Worm (Caenorhabditis elegans): ENCODE measurements around the gene dnj-23.

The dnj-23 gene

DNA sequence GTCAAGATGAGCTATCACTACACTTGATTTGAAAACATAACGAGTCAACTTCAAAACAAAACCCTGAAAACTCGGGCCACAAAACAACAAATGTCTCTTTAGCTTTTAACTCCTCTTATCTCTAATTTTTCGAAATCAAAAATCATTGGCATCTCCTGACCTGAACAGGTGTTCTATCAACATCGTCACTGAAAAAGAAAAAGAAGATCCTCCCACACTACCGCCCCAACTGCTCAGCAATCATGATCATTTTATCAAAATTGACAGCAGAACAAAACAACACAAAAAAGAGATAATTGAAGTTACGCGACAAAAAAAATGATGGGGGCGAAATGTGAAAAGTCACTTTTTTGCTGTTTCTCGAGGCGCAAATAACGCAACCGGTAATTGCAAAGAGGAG lies 30.0 kb downstream of the dnj-23 start:
- no peak for TF ChIP-seq sptf-1 (tag; optimal IDR thresholded peaks at IDR 0.05)
- no peak for TF ChIP-seq nhr-237 (tag; optimal IDR thresholded peaks at IDR 0.05)
- TF ChIP-seq M03D4.4 (tag; optimal IDR thresholded peaks at IDR 0.05): no peak
- TF ChIP-seq lin-13 (tag; optimal IDR thresholded peaks at IDR 0.05): no peak
- no peak for TF ChIP-seq nhr-12 (tag; optimal IDR thresholded peaks at IDR 0.05)
- no peak for TF ChIP-seq blmp-1 (tag; optimal IDR thresholded peaks at IDR 0.05)

DNA sequence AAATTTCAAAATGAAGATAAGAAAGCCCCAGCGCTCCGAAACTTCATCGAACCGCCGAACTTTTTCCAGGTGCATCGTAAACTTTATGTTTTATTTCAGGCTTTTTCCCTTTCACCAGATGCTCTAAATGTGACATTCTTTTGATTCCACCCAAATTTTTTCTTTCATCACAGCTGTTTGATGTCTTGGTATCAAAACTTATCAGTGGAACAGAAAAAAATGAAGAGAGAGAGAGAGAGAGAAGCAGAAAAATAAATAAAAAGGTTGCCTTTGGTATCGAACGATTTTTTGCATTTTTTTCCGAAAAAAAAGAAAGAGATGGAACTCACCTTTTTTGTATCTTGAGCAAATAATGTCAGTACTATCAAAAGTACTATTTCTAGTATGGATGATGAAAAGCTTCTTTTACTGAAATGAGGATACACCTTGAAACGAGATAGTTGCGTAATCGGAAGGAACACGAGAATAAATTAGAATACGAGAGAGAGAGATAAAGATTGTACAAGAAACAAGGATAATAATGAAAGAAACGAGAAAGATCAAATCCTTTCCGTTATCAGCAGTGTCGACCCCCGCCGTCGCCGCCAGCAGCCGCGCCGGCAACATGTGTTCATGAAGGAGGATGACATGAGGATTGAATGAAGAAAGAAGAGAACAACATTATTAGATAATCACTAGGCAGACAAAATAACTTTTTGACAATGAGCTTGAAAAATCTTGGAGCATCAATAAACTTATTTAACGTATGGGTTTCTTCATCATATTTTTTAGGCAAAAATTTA lies 32.1 kb downstream of the dnj-23 start:
- no peak for TF ChIP-seq ceh-39 (tag; optimal IDR thresholded peaks at IDR 0.05)
- no peak for TF ChIP-seq sem-2 (GFP tag; optimal IDR thresholded peaks at IDR 0.05)
- no peak for TF ChIP-seq nhr-28 (tag; optimal IDR thresholded peaks at IDR 0.05)
- TF ChIP-seq elt-3 (tag; optimal IDR thresholded peaks at IDR 0.05): no peak
- no peak for TF ChIP-seq bed-3 (GFP tag; optimal IDR thresholded peaks at IDR 0.05)
- no peak for TF ChIP-seq drap-1 (GFP tag; optimal IDR thresholded peaks at IDR 0.05)
- peak; percentile 39 for TF ChIP-seq zip-8 (tag; optimal IDR thresholded peaks at IDR 0.05)
- no peak for TF ChIP-seq flh-1 (GFP tag; optimal IDR thresholded peaks at IDR 0.05)
- no peak for TF ChIP-seq nhr-12 (tag; optimal IDR thresholded peaks at IDR 0.05)
- TF ChIP-seq unc-62 (GFP tag; optimal IDR thresholded peaks at IDR 0.05): peak; percentile 46
- TF ChIP-seq lin-13 (tag; optimal IDR thresholded peaks at IDR 0.05): no peak
- TF ChIP-seq pha-4 (tag; optimal IDR thresholded peaks at IDR 0.05): no peak
- no peak for TF ChIP-seq snpc-4 (tag; optimal IDR thresholded peaks at IDR 0.05)
- no peak for TF ChIP-seq mls-2 (tag; optimal IDR thresholded peaks at IDR 0.05)
- TF ChIP-seq elt-1 (tag; optimal IDR thresholded peaks at IDR 0.05; ENCODE audit: borderline replicate concordance, insufficient read depth): no peak
- TF ChIP-seq M03D4.4 (tag; optimal IDR thresholded peaks at IDR 0.05): no peak
- TF ChIP-seq cnd-1 (tag; optimal IDR thresholded peaks at IDR 0.05): no peak
- TF ChIP-seq ham-2 (GFP tag; optimal IDR thresholded peaks at IDR 0.05): no peak
- TF ChIP-seq lin-32 (GFP tag; optimal IDR thresholded peaks at IDR 0.05): no peak
- no peak for TF ChIP-seq ceh-43 (GFP tag; optimal IDR thresholded peaks at IDR 0.05)
- TF ChIP-seq unc-39 (tag; optimal IDR thresholded peaks at IDR 0.05): no peak
- TF ChIP-seq hlh-1 (tag; optimal IDR thresholded peaks at IDR 0.05): peak; percentile 79
- TF ChIP-seq nhr-237 (tag; optimal IDR thresholded peaks at IDR 0.05): no peak
- TF ChIP-seq tbx-8 (GFP tag; optimal IDR thresholded peaks at IDR 0.05): no peak
- no peak for TF ChIP-seq blmp-1 (tag; optimal IDR thresholded peaks at IDR 0.05)
- no peak for TF ChIP-seq ces-1 (GFP tag; optimal IDR thresholded peaks at IDR 0.05)
- no peak for TF ChIP-seq mep-1 (tag; optimal IDR thresholded peaks at IDR 0.05)
- TF ChIP-seq ztf-11 (tag; optimal IDR thresholded peaks at IDR 0.05): no peak
- no peak for TF ChIP-seq lsy-2 (tag; optimal IDR thresholded peaks at IDR 0.05)
- peak; percentile 54 for TF ChIP-seq unc-120 (tag; optimal IDR thresholded peaks at IDR 0.05; ENCODE audit: poor library complexity, severe bottlenecking)
- no peak for TF ChIP-seq ceh-83 (GFP tag; optimal IDR thresholded peaks at IDR 0.05)
- no peak for TF ChIP-seq nhr-76 (tag; optimal IDR thresholded peaks at IDR 0.05)
- no peak for TF ChIP-seq mab-5 (tag; optimal IDR thresholded peaks at IDR 0.05)

DNA sequence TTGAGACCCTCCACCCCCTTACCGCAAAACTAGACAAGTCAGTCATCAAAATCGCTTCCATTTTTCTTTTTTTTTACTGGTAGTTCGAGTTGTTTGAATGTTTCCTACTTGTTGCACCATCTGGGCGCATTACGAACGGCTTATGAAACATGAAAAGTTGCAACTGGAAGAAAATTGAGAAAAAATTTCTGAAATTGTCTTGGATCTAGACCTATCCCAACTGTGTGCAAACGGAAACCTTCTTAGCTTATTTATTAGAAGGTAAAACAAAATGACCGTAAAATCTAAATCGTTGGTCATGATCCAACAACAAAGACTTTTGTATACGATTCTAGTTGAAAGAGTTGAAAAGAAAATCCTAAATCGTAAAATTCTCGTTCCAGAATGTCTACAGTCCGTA lies 33.9 kb downstream of the dnj-23 start:
- TF ChIP-seq flh-1 (GFP tag; optimal IDR thresholded peaks at IDR 0.05): no peak
- no peak for TF ChIP-seq snpc-4 (tag; optimal IDR thresholded peaks at IDR 0.05)
- no peak for TF ChIP-seq unc-62 (GFP tag; optimal IDR thresholded peaks at IDR 0.05)
- no peak for TF ChIP-seq M03D4.4 (tag; optimal IDR thresholded peaks at IDR 0.05)
- TF ChIP-seq elt-3 (tag; optimal IDR thresholded peaks at IDR 0.05): no peak
- no peak for TF ChIP-seq nhr-28 (tag; optimal IDR thresholded peaks at IDR 0.05)
- TF ChIP-seq elt-1 (tag; optimal IDR thresholded peaks at IDR 0.05; ENCODE audit: borderline replicate concordance, insufficient read depth): no peak
- no peak for TF ChIP-seq lsy-2 (tag; optimal IDR thresholded peaks at IDR 0.05)
- no peak for TF ChIP-seq zip-8 (tag; optimal IDR thresholded peaks at IDR 0.05)
- TF ChIP-seq sptf-1 (tag; optimal IDR thresholded peaks at IDR 0.05): no peak
- TF ChIP-seq mep-1 (tag; optimal IDR thresholded peaks at IDR 0.05): no peak
- TF ChIP-seq nhr-2 (tag; optimal IDR thresholded peaks at IDR 0.05): no peak
- TF ChIP-seq hlh-1 (tag; optimal IDR thresholded peaks at IDR 0.05): no peak
- TF ChIP-seq ham-2 (GFP tag; optimal IDR thresholded peaks at IDR 0.05): no peak
- no peak for TF ChIP-seq tbx-8 (GFP tag; optimal IDR thresholded peaks at IDR 0.05)
- no peak for TF ChIP-seq blmp-1 (tag; optimal IDR thresholded peaks at IDR 0.05)
- TF ChIP-seq lin-32 (GFP tag; optimal IDR thresholded peaks at IDR 0.05): no peak
- no peak for TF ChIP-seq ztf-11 (tag; optimal IDR thresholded peaks at IDR 0.05)

Measured in whole organism, mixed stage, embryonic.